ENCODE assay signal across 1 fruit fly cellular context in genomic region chrX:625157-625627, dm6.
TF ChIP-seq lines count a peak whose summit lies in the region.

CG13364 (minus strand) TSS chrX:625203.
Hinfp (plus strand) TSS chrX:625542.

TF ChIP-seq in whole organism, embryonic, 481 proteins besides CTCF, POLR2A, EP300 and RAD21 (continued from another document):
- TF ChIP-seq shn (GFP tag; optimal IDR thresholded peaks at IDR 0.05; lab: Kevin White, UChicago) = no peak
- TF ChIP-seq nom (GFP tag; optimal IDR thresholded peaks at IDR 0.05; lab: Kevin White, UChicago) = peak; percentile 31
- TF ChIP-seq CG12659 (GFP tag; optimal IDR thresholded peaks at IDR 0.05; lab: Kevin White, UChicago) = peak; percentile 39
- peak; percentile 49; the same call in 2 of the 3 replicates for TF ChIP-seq knrl (GFP tag; IDR thresholded peaks at IDR 0.05; lab: Robert Waterston, UW; ENCODE audit: partially characterized antibody)
- peak; percentile 75 for TF ChIP-seq CG13287 (GFP tag; IDR thresholded peaks at IDR 0.05; lab: Robert Waterston, UW; ENCODE audit: partially characterized antibody)
- TF ChIP-seq CG7963 (GFP tag; IDR thresholded peaks at IDR 0.05; lab: Robert Waterston, UW; ENCODE audit: partially characterized antibody) = peak; percentile 66
- TF ChIP-seq HLHmδ (GFP tag; optimal IDR thresholded peaks at IDR 0.05; lab: Kevin White, UChicago) = no peak
- no peak for TF ChIP-seq CG3838 (GFP tag; optimal IDR thresholded peaks at IDR 0.05; lab: Kevin White, UChicago)
- peak; percentile 13; the same call in 1 of the 2 replicates for TF ChIP-seq CG4360 (GFP tag; IDR thresholded peaks at IDR 0.05; lab: Robert Waterston, UW)
- TF ChIP-seq CG7839 (tag; optimal IDR thresholded peaks at IDR 0.05; lab: Kevin White, UChicago) = peak; percentile 0
- TF ChIP-seq Max (GFP tag; optimal IDR thresholded peaks at IDR 0.05; lab: Kevin White, UChicago) = peak; percentile 44
- peak; percentile 82 for TF ChIP-seq CG14860 (GFP tag; IDR thresholded peaks at IDR 0.05; lab: Robert Waterston, UW; ENCODE audit: partially characterized antibody)
- TF ChIP-seq CG17829 (tag; optimal IDR thresholded peaks at IDR 0.05; lab: Kevin White, UChicago) = peak; percentile 54
- TF ChIP-seq CG9797 (GFP tag; optimal IDR thresholded peaks at IDR 0.05; lab: Kevin White, UChicago) = no peak
- peak; percentile 89 for TF ChIP-seq nerfin-2 (GFP tag; IDR thresholded peaks at IDR 0.05; lab: Robert Waterston, UW; ENCODE audit: partially characterized antibody)
- TF ChIP-seq gsb-n (tag; optimal IDR thresholded peaks at IDR 0.05; lab: Kevin White, UChicago) = no peak
- no peak for TF ChIP-seq salm (tag; optimal IDR thresholded peaks at IDR 0.05; lab: Kevin White, UChicago)
- peak; percentile 33 for TF ChIP-seq Sin3A (optimal IDR thresholded peaks at IDR 0.05; lab: Kevin White, UChicago)
- no peak for TF ChIP-seq CG16779 (GFP tag; IDR thresholded peaks at IDR 0.05; lab: Robert Waterston, UW)
- TF ChIP-seq crol (GFP tag; IDR thresholded peaks at IDR 0.05; lab: Robert Waterston, UW) = no peak
- TF ChIP-seq CG15514 (GFP tag; optimal IDR thresholded peaks at IDR 0.05; lab: Kevin White, UChicago) = peak; percentile 83
- TF ChIP-seq CG17361 (GFP tag; IDR thresholded peaks at IDR 0.05; lab: Robert Waterston, UW) = peak; percentile 37; the same call in 2 of the 3 replicates
- peak; percentile 86 for TF ChIP-seq CG6791 (GFP tag; IDR thresholded peaks at IDR 0.05; lab: Robert Waterston, UW; ENCODE audit: partially characterized antibody)
- TF ChIP-seq CG4424 (GFP tag; optimal IDR thresholded peaks at IDR 0.05; lab: Kevin White, UChicago) = no peak
- no peak for TF ChIP-seq CG18011 (GFP tag; optimal IDR thresholded peaks at IDR 0.05; lab: Kevin White, UChicago)
- peak; percentile 33 for TF ChIP-seq sug (tag; optimal IDR thresholded peaks at IDR 0.05; lab: Kevin White, UChicago)
- peak; percentile 20 for TF ChIP-seq CG18262 (tag; optimal IDR thresholded peaks at IDR 0.05; lab: Kevin White, UChicago)
- TF ChIP-seq sna (GFP tag; IDR thresholded peaks at IDR 0.05; lab: Robert Waterston, UW; ENCODE audit: partially characterized antibody) = peak; percentile 69
- peak; percentile 19 for TF ChIP-seq lbe (GFP tag; optimal IDR thresholded peaks at IDR 0.05; lab: Kevin White, UChicago)
- peak; percentile 61 for TF ChIP-seq inv (GFP tag; IDR thresholded peaks at IDR 0.05; lab: Robert Waterston, UW; ENCODE audit: partially characterized antibody)
- peak; percentile 39; the same call in 1 of the 2 replicates for TF ChIP-seq CG31441 (GFP tag; IDR thresholded peaks at IDR 0.05; lab: Robert Waterston, UW)
- TF ChIP-seq Opbp (GFP tag; IDR thresholded peaks at IDR 0.05; lab: Robert Waterston, UW; ENCODE audit: partially characterized antibody) = peak; percentile 66; the same call in 2 of the 3 replicates
- TF ChIP-seq CG9727 (GFP tag; optimal IDR thresholded peaks at IDR 0.05; lab: Kevin White, UChicago) = peak; percentile 30
- TF ChIP-seq H2.0 (GFP tag; IDR thresholded peaks at IDR 0.05; lab: Robert Waterston, UW) = no peak
- TF ChIP-seq Nf-YC (tag; optimal IDR thresholded peaks at IDR 0.05; lab: Kevin White, UChicago) = peak; percentile 23
- TF ChIP-seq HLH4C (GFP tag; IDR thresholded peaks at IDR 0.05; lab: Robert Waterston, UW; ENCODE audit: partially characterized antibody) = peak; percentile 92
- peak; percentile 45 for TF ChIP-seq Sry-δ (GFP tag; optimal IDR thresholded peaks at IDR 0.05; lab: Kevin White, UChicago)
- peak; percentile 67; the same call in 2 of the 3 replicates for TF ChIP-seq Doc3 (GFP tag; IDR thresholded peaks at IDR 0.05; lab: Robert Waterston, UW; ENCODE audit: partially characterized antibody)
- peak; percentile 23; the same call in 1 of the 3 replicates for TF ChIP-seq row (GFP tag; IDR thresholded peaks at IDR 0.05; lab: Robert Waterston, UW)
- peak; percentile 5 for TF ChIP-seq Sox100B (GFP tag; optimal IDR thresholded peaks at IDR 0.05; lab: Kevin White, UChicago)
- TF ChIP-seq CG12391 (tag; optimal IDR thresholded peaks at IDR 0.05; lab: Kevin White, UChicago) = peak; percentile 39
- peak; percentile 23 for TF ChIP-seq CG2129 (GFP tag; IDR thresholded peaks at IDR 0.05; lab: Robert Waterston, UW; ENCODE audit: partially characterized antibody)
- TF ChIP-seq chinmo (GFP tag; IDR thresholded peaks at IDR 0.05; lab: Robert Waterston, UW; ENCODE audit: partially characterized antibody) = peak; percentile 80; the same call in 1 of the 4 replicates
- TF ChIP-seq Dip2 (GFP tag; IDR thresholded peaks at IDR 0.05; lab: Robert Waterston, UW) = no peak
- peak; percentile 78 for TF ChIP-seq unc-4 (GFP tag; IDR thresholded peaks at IDR 0.05; lab: Robert Waterston, UW; ENCODE audit: partially characterized antibody)
- TF ChIP-seq CG1792 (GFP tag; optimal IDR thresholded peaks at IDR 0.05; lab: Kevin White, UChicago) = no peak
- no peak for TF ChIP-seq Hsf (GFP tag; optimal IDR thresholded peaks at IDR 0.05; lab: Kevin White, UChicago)
- no peak for TF ChIP-seq crp (GFP tag; optimal IDR thresholded peaks at IDR 0.05; lab: Kevin White, UChicago)
- TF ChIP-seq BEAF-32 (GFP tag; optimal IDR thresholded peaks at IDR 0.05; lab: Kevin White, UChicago) = peak; percentile 75
- peak; percentile 50 for TF ChIP-seq CG14710 (tag; optimal IDR thresholded peaks at IDR 0.05; lab: Kevin White, UChicago)
- TF ChIP-seq tna (GFP tag; IDR thresholded peaks at IDR 0.05; lab: Robert Waterston, UW; ENCODE audit: partially characterized antibody) = peak; percentile 88
- peak; percentile 19 for TF ChIP-seq CG17186 (GFP tag; optimal IDR thresholded peaks at IDR 0.05; lab: Kevin White, UChicago)
- TF ChIP-seq CG10267 (tag; optimal IDR thresholded peaks at IDR 0.05; lab: Kevin White, UChicago) = peak; percentile 34
- TF ChIP-seq Fer1 (GFP tag; optimal IDR thresholded peaks at IDR 0.05; lab: Kevin White, UChicago) = peak; percentile 37
- TF ChIP-seq YL-1 (GFP tag; optimal IDR thresholded peaks at IDR 0.05; lab: Kevin White, UChicago) = peak; percentile 22
- TF ChIP-seq nerfin-1 (tag; optimal IDR thresholded peaks at IDR 0.05; lab: Kevin White, UChicago) = peak; percentile 10
- peak; percentile 32 for TF ChIP-seq sens (GFP tag; lab: Kevin White, UChicago)
- TF ChIP-seq ase (GFP tag; IDR thresholded peaks at IDR 0.05; lab: Robert Waterston, UW) = no peak
- peak; percentile 84 for TF ChIP-seq hb (GFP tag; IDR thresholded peaks at IDR 0.05; lab: Robert Waterston, UW; ENCODE audit: partially characterized antibody)
- peak; percentile 23 for TF ChIP-seq sd (tag; optimal IDR thresholded peaks at IDR 0.05; lab: Kevin White, UChicago)
- peak; percentile 84 for TF ChIP-seq Dll (GFP tag; IDR thresholded peaks at IDR 0.05; lab: Robert Waterston, UW; ENCODE audit: partially characterized antibody)
- no peak for TF ChIP-seq gce (GFP tag; IDR thresholded peaks at IDR 0.05; lab: Robert Waterston, UW)
- peak; percentile 25 for TF ChIP-seq Meics (GFP tag; optimal IDR thresholded peaks at IDR 0.05; lab: Kevin White, UChicago)
- TF ChIP-seq yki (optimal IDR thresholded peaks at IDR 0.05; lab: Kevin White, UChicago) = no peak
- TF ChIP-seq Scr (GFP tag; IDR thresholded peaks at IDR 0.05; lab: Robert Waterston, UW; ENCODE audit: partially characterized antibody) = peak; percentile 83
- TF ChIP-seq zfh1 (GFP tag; IDR thresholded peaks at IDR 0.05; lab: Robert Waterston, UW) = no peak
- TF ChIP-seq CG30020 (tag; optimal IDR thresholded peaks at IDR 0.05; lab: Kevin White, UChicago) = peak; percentile 17
- TF ChIP-seq Dref (GFP tag; IDR thresholded peaks at IDR 0.05; lab: Robert Waterston, UW) = peak; percentile 69
- TF ChIP-seq stwl (tag; optimal IDR thresholded peaks at IDR 0.05; lab: Kevin White, UChicago) = peak; percentile 54
- TF ChIP-seq hbn (GFP tag; IDR thresholded peaks at IDR 0.05; lab: Robert Waterston, UW; ENCODE audit: partially characterized antibody) = peak; percentile 64; the same call in 1 of the 2 replicates
- peak; percentile 54 for TF ChIP-seq ato (GFP tag; IDR thresholded peaks at IDR 0.05; lab: Robert Waterston, UW; ENCODE audit: partially characterized antibody)
- peak; percentile 6 for TF ChIP-seq CG2678 (tag; optimal IDR thresholded peaks at IDR 0.05; lab: Kevin White, UChicago)
- peak; percentile 61; the same call in 2 of the 3 replicates for TF ChIP-seq zen2 (GFP tag; IDR thresholded peaks at IDR 0.05; lab: Robert Waterston, UW; ENCODE audit: partially characterized antibody)
- peak; percentile 84 for TF ChIP-seq CG2116 (GFP tag; optimal IDR thresholded peaks at IDR 0.05; lab: Kevin White, UChicago)
- TF ChIP-seq Dp (GFP tag; optimal IDR thresholded peaks at IDR 0.05; lab: Kevin White, UChicago) = peak; percentile 37
- TF ChIP-seq mld (GFP tag; IDR thresholded peaks at IDR 0.05; lab: Robert Waterston, UW; ENCODE audit: partially characterized antibody) = peak; percentile 69; the same call in 2 of the 3 replicates
- no peak for TF ChIP-seq CG12219 (GFP tag; optimal IDR thresholded peaks at IDR 0.05; lab: Kevin White, UChicago)
- TF ChIP-seq Optix (GFP tag; IDR thresholded peaks at IDR 0.05; lab: Robert Waterston, UW) = no peak
TF ChIP-seq in whole organism, embryonic: peak in this region for 75.
